Worm (Caenorhabditis elegans) whole organism, late embryonic: Measurements from ENCODE around the gene nhr-269.

Experiments used
- C38D4.7 ChIP-seq: fragments of 200-800 bp; sonication (Bioruptor generic); optimal IDR thresholded peaks from 2 replicates; lab custom pipeline; 2018; ENCODE audit warnings: mild to moderate bottlenecking, missing genetic modification characterization, moderate library complexity, missing compliant biosample characterization
- F13H6.1 ChIP-seq: sonication (generic microtip); optimal IDR thresholded peaks from 2 replicates; lab custom pipeline; 2016; ENCODE audit warnings: missing genetic modification characterization, missing compliant biosample characterization
- K02D7.2 ChIP-seq: sonication (generic microtip); optimal IDR thresholded peaks from 2 replicates; lab custom pipeline; 2017; ENCODE audit warnings: mild to moderate bottlenecking, missing genetic modification characterization, missing compliant biosample characterization
- T23F11.4 ChIP-seq: fragments of 200-800 bp; sonication (Bioruptor generic); optimal IDR thresholded peaks from 2 replicates; lab custom pipeline; 2018; ENCODE audit warnings: mild to moderate bottlenecking, missing genetic modification characterization, missing compliant biosample characterization
- Y22D7AL.16 ChIP-seq: sonication (generic microtip); optimal IDR thresholded peaks from 2 replicates; lab custom pipeline; 2016; ENCODE audit warnings: missing genetic modification characterization, missing compliant biosample characterization
- ama-1 ChIP-seq: fragments of 150-350 bp; optimal IDR thresholded peaks from 2 replicates; lab custom pipeline; 2014
- ceh-14 ChIP-seq: sonication (generic microtip); optimal IDR thresholded peaks from 2 replicates; lab custom pipeline; 2016; ENCODE audit warnings: missing genotype, missing genetic modification characterization, missing compliant biosample characterization
- ceh-31 ChIP-seq: sonication (generic microtip); optimal IDR thresholded peaks from 2 replicates; lab custom pipeline; 2016; ENCODE audit warnings: missing genetic modification characterization, missing compliant biosample characterization
- ceh-34 ChIP-seq: sonication (generic microtip); optimal IDR thresholded peaks from 2 replicates; lab custom pipeline; 2016; ENCODE audit warnings: mild to moderate bottlenecking, missing genetic modification characterization, missing compliant biosample characterization
- ceh-45 ChIP-seq: fragments of 200-800 bp; sonication (Bioruptor generic); IDR thresholded peaks from 2 replicates; pipeline ENCODE4 v1.3.6; 2022; ENCODE audit warnings: missing genetic modification reagents, missing genetic modification characterization, missing compliant biosample characterization
- ceh-6 ChIP-seq: fragments of 200-800 bp; sonication (Bioruptor generic); optimal IDR thresholded peaks from 2 replicates; lab custom pipeline; 2018; ENCODE audit warnings: mild to moderate bottlenecking, missing genetic modification characterization, missing compliant biosample characterization
- ceh-9 ChIP-seq: sonication (generic microtip); optimal IDR thresholded peaks from 2 replicates; lab custom pipeline; 2016; ENCODE audit warnings: mild to moderate bottlenecking, missing genetic modification characterization, inconsistent platforms, missing compliant biosample characterization
- dve-1 ChIP-seq: sonication (generic microtip); optimal IDR thresholded peaks from 2 replicates; lab custom pipeline; 2017; ENCODE audit warnings: antibody characterized with exemption, mild to moderate bottlenecking, missing genetic modification characterization, missing compliant biosample characterization
- elt-2 ChIP-seq: sonication (generic microtip); optimal IDR thresholded peaks from 2 replicates; lab custom pipeline; 2016; ENCODE audit warnings: missing genetic modification reagents, missing genetic modification characterization, missing compliant biosample characterization
- elt-4 ChIP-seq: sonication (generic microtip); optimal IDR thresholded peaks from 2 replicates; lab custom pipeline; 2016; ENCODE audit warnings: missing genetic modification characterization, missing compliant biosample characterization
- ets-4 ChIP-seq: sonication (generic microtip); optimal IDR thresholded peaks from 2 replicates; lab custom pipeline; 2016; ENCODE audit warnings: missing genetic modification characterization, missing compliant biosample characterization
- fkh-10 ChIP-seq: fragments of 150-350 bp; optimal IDR thresholded peaks from 2 replicates; lab custom pipeline; 2014; ENCODE audit warnings: missing biosample characterization, missing genetic modification reagents, missing genetic modification characterization
- gmeb-2 ChIP-seq: sonication (generic microtip); optimal IDR thresholded peaks from 2 replicates; lab custom pipeline; 2016; ENCODE audit warnings: missing genetic modification characterization, inconsistent platforms, missing compliant biosample characterization
- hlh-15 ChIP-seq: sonication (generic microtip); optimal IDR thresholded peaks from 2 replicates; lab custom pipeline; 2016; ENCODE audit warnings: missing genetic modification characterization, missing compliant biosample characterization
- hlh-30 ChIP-seq: sonication (generic microtip); optimal IDR thresholded peaks from 2 replicates; lab custom pipeline; 2017; ENCODE audit warnings: antibody characterized with exemption, missing genetic modification characterization, missing compliant biosample characterization; ENCODE audit not compliant: insufficient read depth
- hlh-6 ChIP-seq: sonication (generic microtip); optimal IDR thresholded peaks from 2 replicates; lab custom pipeline; 2016; ENCODE audit warnings: missing genotype, missing genetic modification characterization, missing compliant biosample characterization
- hlh-8 ChIP-seq: sonication (generic microtip); optimal IDR thresholded peaks from 2 replicates; lab custom pipeline; 2016; ENCODE audit warnings: missing genotype, missing genetic modification characterization, missing compliant biosample characterization
- madf-2 ChIP-seq: sonication (generic microtip); optimal IDR thresholded peaks from 2 replicates; lab custom pipeline; 2017; ENCODE audit warnings: missing genetic modification characterization, missing compliant biosample characterization
- nfya-1 ChIP-seq: sonication (generic microtip); optimal IDR thresholded peaks from 2 replicates; lab custom pipeline; 2017; ENCODE audit warnings: missing genetic modification characterization, mild to moderate bottlenecking, missing compliant biosample characterization, antibody characterized with exemption, moderate library complexity
- pha-2 ChIP-seq: sonication (generic microtip); optimal IDR thresholded peaks from 2 replicates; lab custom pipeline; 2017; ENCODE audit warnings: mild to moderate bottlenecking, missing genetic modification characterization, missing compliant biosample characterization
- pqm-1 ChIP-seq: sonication (generic microtip); optimal IDR thresholded peaks from 2 replicates; lab custom pipeline; 2016; ENCODE audit warnings: missing genetic modification characterization, missing compliant biosample characterization
- sox-2 ChIP-seq: fragments of 200-800 bp; sonication (Bioruptor generic); IDR thresholded peaks from 2 replicates; pipeline ENCODE4 v1.3.6; 2022; ENCODE audit warnings: missing genetic modification reagents, missing genetic modification characterization, missing compliant biosample characterization
- sox-4 ChIP-seq: sonication (generic microtip); optimal IDR thresholded peaks from 2 replicates; lab custom pipeline; 2017; ENCODE audit warnings: mild to moderate bottlenecking, missing genetic modification characterization, inconsistent platforms, missing compliant biosample characterization
- syd-9 ChIP-seq: sonication (generic microtip); optimal IDR thresholded peaks from 2 replicates; lab custom pipeline; 2016; ENCODE audit warnings: mild to moderate bottlenecking, missing genetic modification characterization, moderate library complexity, missing compliant biosample characterization
- tbx-2 ChIP-seq: sonication (generic microtip); optimal IDR thresholded peaks from 2 replicates; lab custom pipeline; 2016; ENCODE audit warnings: missing genetic modification characterization, missing compliant biosample characterization
- tbx-7 ChIP-seq: sonication (generic microtip); optimal IDR thresholded peaks from 2 replicates; lab custom pipeline; 2016; ENCODE audit warnings: missing genotype, missing genetic modification characterization, missing compliant biosample characterization
- unc-3 ChIP-seq, 2 experiments: fragments of 200-800 bp in 1 of 2; sonication (Bioruptor generic) in 1 of 2; sonication (generic microtip) in 1 of 2; conservative IDR thresholded peaks in 1 of 2; optimal IDR thresholded peaks in 1 of 2; 2 replicates each; pipeline versions ENCODE4 v1.3.6 to Lab custom; 2016 to 2022; ENCODE audit warnings: missing compliant biosample characterization in 2 of 2, missing genetic modification characterization in 2 of 2, missing genetic modification reagents in 1 of 2
- unc-42 ChIP-seq: sonication (generic microtip); optimal IDR thresholded peaks from 2 replicates; lab custom pipeline; 2016; ENCODE audit warnings: missing genotype, missing genetic modification characterization, missing compliant biosample characterization
- zip-5 ChIP-seq: sonication (generic microtip); optimal IDR thresholded peaks from 2 replicates; lab custom pipeline; 2016; ENCODE audit warnings: missing genetic modification characterization, missing compliant biosample characterization

The nhr-269 gene

ce11 chrV:15369707-15370106, at the start of gene nhr-269:
Gene nhr-269 (minus strand): TSS chrV:15369807.
- TF ChIP-seq ceh-6: no peak
- no peak for TF ChIP-seq madf-2 (tag; lab: Kevin White, UChicago)
- no peak for TF ChIP-seq ets-4 (tag; lab: Kevin White, UChicago)
- TF ChIP-seq hlh-30 (tag; lab: Kevin White, UChicago): no peak
- TF ChIP-seq sox-2: no peak
- TF ChIP-seq hlh-15 (tag; lab: Kevin White, UChicago): no peak
- no peak for TF ChIP-seq ceh-34 (tag; lab: Kevin White, UChicago)
- no peak for TF ChIP-seq elt-4 (tag; lab: Kevin White, UChicago)
- no peak for TF ChIP-seq ceh-31 (tag; lab: Kevin White, UChicago)
- TF ChIP-seq F13H6.1 (tag; lab: Kevin White, UChicago): no peak
- no peak for TF ChIP-seq syd-9 (tag; lab: Kevin White, UChicago)
- TF ChIP-seq ceh-45 (GFP tag; lab: Robert Waterston, UW): no peak
- TF ChIP-seq pha-2 (tag; lab: Kevin White, UChicago): no peak

- TF ChIP-seq hlh-8 (tag; lab: Kevin White, UChicago) (no peak), tbx-7 (no peak), gmeb-2 (tag; lab: Kevin White, UChicago) (no peak), ceh-9 (tag; lab: Kevin White, UChicago) (no peak), syd-9 (tag; lab: Kevin White, UChicago) (no peak)
Observed at ce11 chrV:15417822-15418221, 48.2 kb upstream of the nhr-269 start, which contains the start of gene T06E6.10. Gene T06E6.10 (plus strand): TSS chrV:15418122.

- TF ChIP-seq dve-1 (tag; lab: Kevin White, UChicago): no peak
- TF ChIP-seq Y22D7AL.16 (tag; lab: Kevin White, UChicago): no peak
- TF ChIP-seq zip-5 (tag; lab: Kevin White, UChicago): no peak
- no peak for TF ChIP-seq hlh-6 (tag; lab: Kevin White, UChicago)
- TF ChIP-seq syd-9 (tag; lab: Kevin White, UChicago): no peak
- TF ChIP-seq ceh-6: no peak
Observed at ce11 chrV:15415951-15416350, 46.3 kb upstream of the nhr-269 start, which contains the start of gene srh-265. Gene srh-265 (plus strand): TSS chrV:15416251.

- TF ChIP-seq elt-2 (tag; lab: Kevin White, UChicago) (no peak), nfya-1 (tag; lab: Kevin White, UChicago) (no peak), ama-1 (no peak), pqm-1 (no peak), sox-4 (no peak), hlh-15 (tag; lab: Kevin White, UChicago) (no peak), ets-4 (tag; lab: Kevin White, UChicago) (no peak), elt-4 (tag; lab: Kevin White, UChicago) (no peak), K02D7.2 (tag; lab: Kevin White, UChicago) (no peak), unc-42 (tag; lab: Kevin White, UChicago) (no peak), T23F11.4 (no peak), gmeb-2 (tag; lab: Kevin White, UChicago) (no peak), C38D4.7 (GFP tag; lab: Kevin White, UChicago) (no peak)
Observed at ce11 chrV:15413847-15414246, 44.2 kb upstream of the nhr-269 start, which contains the start of gene srh-264. Gene srh-264 (plus strand): TSS chrV:15414147.

ce11 chrV:15412625-15413024, 43.0 kb upstream of the nhr-269 start, which contains the start of gene srbc-63:
Gene srbc-63 (minus strand): TSS chrV:15412725.
- TF ChIP-seq ceh-14 (tag; lab: Kevin White, UChicago) (no peak), sox-2 (no peak), sox-4 (no peak), fkh-10 (GFP tag; lab: Kevin White, UChicago) (no peak), syd-9 (tag; lab: Kevin White, UChicago) (no peak), unc-3 (GFP tag; conservative IDR thresholded peaks at IDR 0.05; lab: Robert Waterston, UW) (no peak), unc-3 (tag; optimal IDR thresholded peaks at IDR 0.05; lab: Kevin White, UChicago) (no peak), tbx-2 (tag; lab: Kevin White, UChicago) (no peak)
